Fruit fly (Drosophila melanogaster): ENCODE measurements around the gene Sfp70A4.

DNA sequence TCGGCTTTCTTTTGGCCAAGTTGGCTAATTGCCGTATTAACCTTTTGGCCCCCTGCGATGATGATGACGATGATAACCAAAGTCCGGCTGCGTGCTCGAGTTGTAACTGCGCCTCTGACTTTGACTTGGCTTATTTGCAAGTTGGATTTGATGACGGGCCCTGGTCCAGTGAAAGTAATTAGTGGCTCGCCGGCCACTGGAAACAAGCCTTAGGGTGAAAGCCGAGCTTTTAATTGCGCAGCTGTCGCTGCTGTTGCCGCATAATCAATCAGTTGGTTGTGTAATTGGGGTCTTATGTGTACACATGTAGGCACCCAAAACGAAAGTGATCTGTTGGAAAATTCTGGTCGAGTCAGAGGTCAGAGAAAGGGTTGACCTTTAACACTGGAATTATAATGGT, 42.4 kb downstream of the Sfp70A4 start:
- TF ChIP-seq Pif1A (GFP tag; optimal IDR thresholded peaks at IDR 0.05) = no peak
- no peak for TF ChIP-seq CG15710 (tag; optimal IDR thresholded peaks at IDR 0.05)
- TF ChIP-seq CG17806 (tag; optimal IDR thresholded peaks at IDR 0.05) = no peak
- no peak for TF ChIP-seq Ets98B (GFP tag; IDR thresholded peaks at IDR 0.05)
- TF ChIP-seq D1 (tag; optimal IDR thresholded peaks at IDR 0.05) = no peak
- TF ChIP-seq CG9948 (tag; optimal IDR thresholded peaks at IDR 0.05) = no peak
- no peak for TF ChIP-seq CG10348 (GFP tag; IDR thresholded peaks at IDR 0.05)
- no peak for TF ChIP-seq Pif1B (GFP tag; optimal IDR thresholded peaks at IDR 0.05)
- TF ChIP-seq CG13204 (GFP tag; optimal IDR thresholded peaks at IDR 0.05) = no peak
- no peak for TF ChIP-seq EcR (GFP tag; optimal IDR thresholded peaks at IDR 0.05)
- no peak for TF ChIP-seq CG8301 (tag; optimal IDR thresholded peaks at IDR 0.05)

Data from whole organism, pupa.